In the genomic region with DNA sequence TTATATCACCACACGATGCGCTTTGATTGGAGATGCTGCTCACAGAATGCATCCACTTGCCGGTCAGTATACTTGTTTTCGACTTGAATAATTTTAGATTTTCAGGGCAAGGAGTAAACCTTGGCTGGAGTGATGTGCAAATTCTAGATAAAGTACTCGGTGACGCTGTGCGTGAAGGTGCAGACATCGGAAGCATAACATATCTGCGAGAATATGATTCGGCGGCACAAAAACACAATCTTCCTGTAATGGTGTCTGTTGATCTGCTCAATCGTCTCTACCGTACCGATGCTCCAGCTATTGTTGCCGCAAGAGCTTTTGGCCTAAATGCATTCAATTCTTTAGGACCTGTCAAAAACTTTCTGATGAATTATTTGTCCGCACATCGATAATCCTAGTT, we compare ENCODE assay signal across 7 worm cellular contexts.
A peak's percentile ranks its signal among the peaks of the same experiment; 100 is the strongest.
TF ChIP-seq lines count a peak whose summit lies in the region.

No protein-coding gene starts in this region.

TF ChIP-seq in whole organism, L1 larva, 84 proteins besides CTCF, POLR2A, EP300 and RAD21:
- TF ChIP-seq ztf-4 (tag; optimal IDR thresholded peaks at IDR 0.05; lab: Kevin White, UChicago) (peak; percentile 15), aha-1 (tag; optimal IDR thresholded peaks at IDR 0.05; lab: Kevin White, UChicago) (no peak), fkh-8 (tag; optimal IDR thresholded peaks at IDR 0.05; lab: Kevin White, UChicago) (peak; percentile 27), nhr-47 (tag; optimal IDR thresholded peaks at IDR 0.05; lab: Kevin White, UChicago) (peak; percentile 63), ama-1 (optimal IDR thresholded peaks at IDR 0.05; lab: Kevin White, UChicago) (peak; percentile 86), C34B4.2 (tag; optimal IDR thresholded peaks at IDR 0.05; lab: Kevin White, UChicago) (no peak), efl-1 (optimal IDR thresholded peaks at IDR 0.05; lab: Kevin White, UChicago) (peak; percentile 14 to 22), efl-1 (GFP tag; optimal IDR thresholded peaks at IDR 0.05 in 1 of 2; lab: Kevin White, UChicago) (peak in 1 of 2 experiments; percentile 0)

TF ChIP-seq in whole organism, L2 larva, 48 proteins besides CTCF, POLR2A, EP300 and RAD21 (continues in another document):
- no peak for TF ChIP-seq lin-39 (tag; optimal IDR thresholded peaks at IDR 0.05; lab: Kevin White, UChicago)
- no peak for TF ChIP-seq dmd-4 (tag; optimal IDR thresholded peaks at IDR 0.05; lab: Kevin White, UChicago)
- no peak for TF ChIP-seq mab-5 (tag; optimal IDR thresholded peaks at IDR 0.05; lab: Kevin White, UChicago)
- TF ChIP-seq nhr-237 (tag; optimal IDR thresholded peaks at IDR 0.05; lab: Kevin White, UChicago) = no peak
- no peak for TF ChIP-seq fos-1 (tag; optimal IDR thresholded peaks at IDR 0.05; lab: Kevin White, UChicago)
- TF ChIP-seq zag-1 (tag; optimal IDR thresholded peaks at IDR 0.05; lab: Kevin White, UChicago) = no peak
- TF ChIP-seq elt-1 (tag; optimal IDR thresholded peaks at IDR 0.05; lab: Kevin White, UChicago) = no peak
- TF ChIP-seq ceh-82 (tag; optimal IDR thresholded peaks at IDR 0.05; lab: Kevin White, UChicago) = no peak
- TF ChIP-seq sma-9 (GFP tag; optimal IDR thresholded peaks at IDR 0.05; lab: Kevin White, UChicago) = peak; percentile 44
- TF ChIP-seq sma-9 (tag; optimal IDR thresholded peaks at IDR 0.05; lab: Kevin White, UChicago) = no peak
- TF ChIP-seq sma-3 (GFP tag; optimal IDR thresholded peaks at IDR 0.05; lab: Kevin White, UChicago) = peak; percentile 51
- no peak for TF ChIP-seq lin-13 (GFP tag; optimal IDR thresholded peaks at IDR 0.05; lab: Kevin White, UChicago)
- TF ChIP-seq nhr-6 (tag; optimal IDR thresholded peaks at IDR 0.05; lab: Kevin White, UChicago) = peak; percentile 2
- no peak for TF ChIP-seq F13H6.1 (tag; optimal IDR thresholded peaks at IDR 0.05; lab: Kevin White, UChicago)

TF ChIP-seq in whole organism, L3 larva, 47 proteins besides CTCF, POLR2A, EP300 and RAD21:
- TF ChIP-seq nhr-25 (tag; optimal IDR thresholded peaks at IDR 0.05; lab: Kevin White, UChicago) = peak; percentile 45
- no peak for TF ChIP-seq nhr-12 (tag; optimal IDR thresholded peaks at IDR 0.05; lab: Kevin White, UChicago)
- peak; percentile 43 for TF ChIP-seq elt-2 (tag; optimal IDR thresholded peaks at IDR 0.05; lab: Kevin White, UChicago)
- TF ChIP-seq nhr-23 (tag; optimal IDR thresholded peaks at IDR 0.05; lab: Kevin White, UChicago) = peak; percentile 49
- TF ChIP-seq ama-1 (optimal IDR thresholded peaks at IDR 0.05; lab: Kevin White, UChicago) = peak; percentile 99
- TF ChIP-seq nhr-76 (tag; optimal IDR thresholded peaks at IDR 0.05; lab: Kevin White, UChicago) = no peak
- peak; percentile 78 for TF ChIP-seq lsy-12 (tag; optimal IDR thresholded peaks at IDR 0.05; lab: Kevin White, UChicago)
- TF ChIP-seq nhr-43 (tag; optimal IDR thresholded peaks at IDR 0.05; lab: Kevin White, UChicago; ENCODE audit: poor library complexity, severe bottlenecking) = peak; percentile 75

TF ChIP-seq in whole organism, L4 larva, 104 proteins besides CTCF, POLR2A, EP300 and RAD21 (continues in another document):
- TF ChIP-seq hlh-11 (tag; optimal IDR thresholded peaks at IDR 0.05; lab: Kevin White, UChicago) = peak; percentile 6
- TF ChIP-seq Y75B8A.6 (GFP tag; IDR thresholded peaks at IDR 0.05; lab: Robert Waterston, UW) = no peak
- TF ChIP-seq daf-19 (GFP tag; conservative IDR thresholded peaks at IDR 0.05; lab: Robert Waterston, UW) = no peak
- no peak for TF ChIP-seq nhr-28 (tag; optimal IDR thresholded peaks at IDR 0.05; lab: Kevin White, UChicago)
- TF ChIP-seq lin-39 (tag; optimal IDR thresholded peaks at IDR 0.05; lab: Kevin White, UChicago) = no peak
- TF ChIP-seq nhr-77 (tag; optimal IDR thresholded peaks at IDR 0.05; lab: Kevin White, UChicago) = no peak
- TF ChIP-seq lin-1 (GFP tag; IDR thresholded peaks at IDR 0.05; lab: Robert Waterston, UW) = no peak
- no peak for TF ChIP-seq nhr-111 (GFP tag; optimal IDR thresholded peaks at IDR 0.05; lab: Kevin White, UChicago)
- no peak for TF ChIP-seq madf-5 (GFP tag; IDR thresholded peaks at IDR 0.05; lab: Robert Waterston, UW)
- no peak for TF ChIP-seq spr-3 (GFP tag; optimal IDR thresholded peaks at IDR 0.05; lab: Kevin White, UChicago)
- TF ChIP-seq nhr-10 (tag; optimal IDR thresholded peaks at IDR 0.05; lab: Kevin White, UChicago) = no peak
- no peak for TF ChIP-seq madf-9 (GFP tag; conservative IDR thresholded peaks at IDR 0.05; lab: Robert Waterston, UW)
- TF ChIP-seq Y5F2A.4 (GFP tag; optimal IDR thresholded peaks at IDR 0.05; lab: Kevin White, UChicago) = no peak
- peak; percentile 59 for TF ChIP-seq nhr-102 (tag; optimal IDR thresholded peaks at IDR 0.05; lab: Kevin White, UChicago)
- TF ChIP-seq fkh-10 (GFP tag; optimal IDR thresholded peaks at IDR 0.05; lab: Kevin White, UChicago) = no peak
- peak; percentile 31 for TF ChIP-seq sdz-12 (GFP tag; optimal IDR thresholded peaks at IDR 0.05; lab: Kevin White, UChicago)

TF ChIP-seq in whole organism, early embryonic, 17 proteins besides CTCF, POLR2A, EP300 and RAD21:
- 0 out of 2 replicates have a peak, but pooled peaks have one; percentile 12 for TF ChIP-seq sea-1 (GFP tag; conservative IDR thresholded peaks at IDR 0.05; lab: Robert Waterston, UW)
- no peak for TF ChIP-seq tra-4 (tag; optimal IDR thresholded peaks at IDR 0.05; lab: Kevin White, UChicago)
- TF ChIP-seq ama-1 (optimal IDR thresholded peaks at IDR 0.05; lab: Kevin White, UChicago) = no peak
- TF ChIP-seq pes-1 (GFP tag; IDR thresholded peaks at IDR 0.05; lab: Robert Waterston, UW) = no peak
- no peak for TF ChIP-seq hmbx-1 (tag; optimal IDR thresholded peaks at IDR 0.05; lab: Kevin White, UChicago)

TF ChIP-seq in whole organism, late embryonic, 69 proteins besides CTCF, POLR2A, EP300 and RAD21:
- TF ChIP-seq C38D4.7 (GFP tag; optimal IDR thresholded peaks at IDR 0.05; lab: Kevin White, UChicago) (no peak), ama-1 (optimal IDR thresholded peaks at IDR 0.05; lab: Kevin White, UChicago) (peak; percentile 83)

TF ChIP-seq in whole organism, young adult, 124 proteins besides CTCF, POLR2A, EP300 and RAD21 (continues in another document):
- TF ChIP-seq snpc-1.1 (tag; optimal IDR thresholded peaks at IDR 0.05; lab: Kevin White, UChicago; ENCODE audit: insufficient read depth) (no peak), sdz-38 (tag; optimal IDR thresholded peaks at IDR 0.05; lab: Kevin White, UChicago) (no peak), hmg-1.2 (GFP tag; IDR thresholded peaks at IDR 0.05; lab: Robert Waterston, UW) (0 out of 2 replicates have a peak, but pooled peaks have one; percentile 15), F52B5.7 (tag; optimal IDR thresholded peaks at IDR 0.05; lab: Kevin White, UChicago) (peak; percentile 15), die-1 (tag; optimal IDR thresholded peaks at IDR 0.05; lab: Kevin White, UChicago) (no peak), F23B12.7 (tag; optimal IDR thresholded peaks at IDR 0.05; lab: Kevin White, UChicago; ENCODE audit: insufficient read depth) (no peak), F57C9.4 (tag; optimal IDR thresholded peaks at IDR 0.05; lab: Kevin White, UChicago) (no peak), ama-1 (optimal IDR thresholded peaks at IDR 0.05; lab: Kevin White, UChicago) (peak; percentile 96), ama-1 (GFP tag; optimal IDR thresholded peaks at IDR 0.05; lab: Kevin White, UChicago) (no peak), zim-3 (tag; optimal IDR thresholded peaks at IDR 0.05; lab: Kevin White, UChicago) (peak; percentile 34), lsl-1 (GFP tag; optimal IDR thresholded peaks at IDR 0.05; lab: Kevin White, UChicago) (no peak), lin-40 (tag; optimal IDR thresholded peaks at IDR 0.05; lab: Kevin White, UChicago) (peak; percentile 24), xnd-1 (tag; optimal IDR thresholded peaks at IDR 0.05; lab: Kevin White, UChicago) (no peak), ztf-28 (GFP tag; IDR thresholded peaks at IDR 0.05; lab: Robert Waterston, UW) (0 out of 2 replicates have a peak, but pooled peaks have one; percentile 61), ceh-91 (GFP tag; IDR thresholded peaks at IDR 0.05; lab: Robert Waterston, UW) (no peak), cebp-1 (GFP tag; IDR thresholded peaks at IDR 0.05; lab: Robert Waterston, UW) (0 out of 2 replicates have a peak, but pooled peaks have one; percentile 22), cebp-1 (tag; optimal IDR thresholded peaks at IDR 0.05; lab: Kevin White, UChicago) (peak; percentile 58), attf-5 (GFP tag; optimal IDR thresholded peaks at IDR 0.05; lab: Kevin White, UChicago) (peak; percentile 17), efl-1 (GFP tag; optimal IDR thresholded peaks at IDR 0.05; lab: Kevin White, UChicago) (no peak), egl-18 (GFP tag; IDR thresholded peaks at IDR 0.05; lab: Robert Waterston, UW) (no peak), ceh-100 (GFP tag; IDR thresholded peaks at IDR 0.05; lab: Robert Waterston, UW) (no peak; the same call in 1 of the 2 replicates), hlh-26 (GFP tag; conservative IDR thresholded peaks at IDR 0.05; lab: Robert Waterston, UW) (no peak), lir-1 (GFP tag; conservative IDR thresholded peaks at IDR 0.05; lab: Robert Waterston, UW) (peak; percentile 41; the same call in 1 of the 2 replicates), lag-1 (GFP tag; IDR thresholded peaks at IDR 0.05; lab: Robert Waterston, UW) (no peak), ZK185.1 (tag; optimal IDR thresholded peaks at IDR 0.05; lab: Kevin White, UChicago; ENCODE audit: poor library complexity, severe bottlenecking) (peak; percentile 75), ceh-58 (GFP tag; IDR thresholded peaks at IDR 0.05; lab: Robert Waterston, UW) (0 out of 2 replicates have a peak, but pooled peaks have one; percentile 1), B0336.3 (GFP tag; IDR thresholded peaks at IDR 0.05; lab: Robert Waterston, UW) (0 out of 2 replicates have a peak, but pooled peaks have one; percentile 41), F10E7.11 (tag; optimal IDR thresholded peaks at IDR 0.05; lab: Kevin White, UChicago) (no peak), let-526 (GFP tag; IDR thresholded peaks at IDR 0.05; lab: Robert Waterston, UW) (0 out of 2 replicates have a peak, but pooled peaks have one; percentile 49), let-607 (tag; optimal IDR thresholded peaks at IDR 0.05; lab: Kevin White, UChicago) (no peak), atf-7 (tag; optimal IDR thresholded peaks at IDR 0.05; lab: Kevin White, UChicago) (peak; percentile 9), mxl-1 (tag; optimal IDR thresholded peaks at IDR 0.05; lab: Kevin White, UChicago) (no peak), K12H6.12 (tag; optimal IDR thresholded peaks at IDR 0.05; lab: Kevin White, UChicago) (no peak), ccch-3 (GFP tag; optimal IDR thresholded peaks at IDR 0.05; lab: Kevin White, UChicago) (no peak), T07F8.4 (tag; optimal IDR thresholded peaks at IDR 0.05; lab: Kevin White, UChicago) (no peak), nfya-1 (tag; optimal IDR thresholded peaks at IDR 0.05; lab: Kevin White, UChicago; ENCODE audit: borderline replicate concordance, insufficient read depth) (no peak), F57A8.1 (GFP tag; optimal IDR thresholded peaks at IDR 0.05; lab: Kevin White, UChicago) (no peak), F22D6.2 (tag; optimal IDR thresholded peaks at IDR 0.05; lab: Kevin White, UChicago) (no peak)
